Fruit fly (Drosophila melanogaster): ENCODE measurements around the gene CG3698.

Gene CG3698

dm6 chr3L:20747299-20747925, 50.8 kb downstream of the CG3698 start (continued):
- TF ChIP-seq Hsf (GFP tag; optimal IDR thresholded peaks at IDR 0.05) (peak; percentile 33), dysf (GFP tag; IDR thresholded peaks at IDR 0.05) (0 out of 3 replicates have a peak, but pooled peaks have one; percentile 35), crc (GFP tag; optimal IDR thresholded peaks at IDR 0.05) (no peak), bigmax (GFP tag; optimal IDR thresholded peaks at IDR 0.05) (no peak), knrl (GFP tag; IDR thresholded peaks at IDR 0.05; ENCODE audit: partially characterized antibody) (no peak), gcm2 (GFP tag; optimal IDR thresholded peaks at IDR 0.05) (no peak), CG13775 (GFP tag; optimal IDR thresholded peaks at IDR 0.05) (peak; percentile 1), Antp (GFP tag; optimal IDR thresholded peaks at IDR 0.05) (no peak), CG8924 (tag; optimal IDR thresholded peaks at IDR 0.05) (no peak), Nf-YA (GFP tag; IDR thresholded peaks at IDR 0.05) (no peak), lbe (GFP tag; optimal IDR thresholded peaks at IDR 0.05) (no peak), Dad (GFP tag; optimal IDR thresholded peaks at IDR 0.05) (no peak), Fer3 (tag; optimal IDR thresholded peaks at IDR 0.05) (no peak), Xbp1 (GFP tag; optimal IDR thresholded peaks at IDR 0.05) (no peak), ATbp (GFP tag; optimal IDR thresholded peaks at IDR 0.05) (no peak), HHEX (GFP tag; optimal IDR thresholded peaks at IDR 0.05) (no peak), tio (GFP tag; optimal IDR thresholded peaks at IDR 0.05) (no peak), tna (GFP tag; IDR thresholded peaks at IDR 0.05; ENCODE audit: partially characterized antibody) (no peak), HLH3B (GFP tag; IDR thresholded peaks at IDR 0.05) (no peak), CG3281 (GFP tag; optimal IDR thresholded peaks at IDR 0.05) (peak; percentile 42), nmo (GFP tag; optimal IDR thresholded peaks at IDR 0.05) (peak; percentile 7), Usf (GFP tag; optimal IDR thresholded peaks at IDR 0.05) (no peak), D (optimal IDR thresholded peaks at IDR 0.05) (no peak), D (GFP tag; optimal IDR thresholded peaks at IDR 0.05) (no peak), mam (GFP tag; optimal IDR thresholded peaks at IDR 0.05) (peak; percentile 10), CG11560 (tag; IDR thresholded peaks at IDR 0.05) (no peak), zf30C (GFP tag; optimal IDR thresholded peaks at IDR 0.05) (no peak), CG2712 (tag; optimal IDR thresholded peaks at IDR 0.05) (peak; percentile 12), al (GFP tag; IDR thresholded peaks at IDR 0.05) (no peak), CoRest (tag; optimal IDR thresholded peaks at IDR 0.05) (peak; percentile 20), Dip3 (GFP tag; optimal IDR thresholded peaks at IDR 0.05) (no peak), CG13123 (GFP tag; optimal IDR thresholded peaks at IDR 0.05) (no peak), luna (GFP tag; optimal IDR thresholded peaks at IDR 0.05) (no peak), bbx (GFP tag; IDR thresholded peaks at IDR 0.05; ENCODE audit: partially characterized antibody) (no peak), Sry-β (GFP tag; optimal IDR thresholded peaks at IDR 0.05) (no peak), Meics (GFP tag; optimal IDR thresholded peaks at IDR 0.05) (peak; percentile 45), CG18619 (GFP tag; optimal IDR thresholded peaks at IDR 0.05) (no peak), nom (GFP tag; optimal IDR thresholded peaks at IDR 0.05) (no peak), Dref (GFP tag; IDR thresholded peaks at IDR 0.05) (no peak), inv (GFP tag; IDR thresholded peaks at IDR 0.05; ENCODE audit: partially characterized antibody) (no peak), CG17912 (GFP tag; optimal IDR thresholded peaks at IDR 0.05) (no peak), cad (GFP tag; optimal IDR thresholded peaks at IDR 0.05) (no peak), CG9932 (GFP tag; IDR thresholded peaks at IDR 0.05) (no peak), CG12104 (GFP tag; optimal IDR thresholded peaks at IDR 0.05) (no peak), CG15696 (tag; optimal IDR thresholded peaks at IDR 0.05) (no peak), Doc3 (GFP tag; IDR thresholded peaks at IDR 0.05; ENCODE audit: partially characterized antibody) (no peak), Sox100B (GFP tag; optimal IDR thresholded peaks at IDR 0.05) (peak; percentile 12), CG17385 (GFP tag; optimal IDR thresholded peaks at IDR 0.05) (peak; percentile 7), gro (GFP tag; optimal IDR thresholded peaks at IDR 0.05) (no peak), maf-S (GFP tag; optimal IDR thresholded peaks at IDR 0.05) (no peak), CG8944 (GFP tag; optimal IDR thresholded peaks at IDR 0.05) (no peak)

All from whole organism, embryonic.